Fruit fly (Drosophila melanogaster) whole organism, embryonic: ENCODE results near the gene CG33111.
A peak's percentile ranks its signal among the peaks of the same experiment; 100 is the strongest.

Experiments used
- Ada2b ChIP-seq: fragments of 200-800 bp; sonication (Bioruptor generic); IDR thresholded peaks from 2 replicates; pipeline ENCODE4 v1.3.6; 2022; ENCODE audit warnings: missing biosample characterization, missing genetic modification characterization
- Awh ChIP-seq: fragments of 200-800 bp; sonication (Bioruptor generic); IDR thresholded peaks from 2 replicates; pipeline ENCODE4, ENCODE4 v1.3.6; 2022; ENCODE audit warnings: missing biosample characterization, missing genetic modification characterization
- CG10321 ChIP-seq: fragments of 200-800 bp; sonication (Bioruptor generic); IDR thresholded peaks from 2 replicates; pipeline ENCODE4 v1.3.6; 2022; ENCODE audit warnings: missing biosample characterization, missing genetic modification characterization
- CG10366 ChIP-seq: fragments of 200-800 bp; sonication (Bioruptor generic); IDR thresholded peaks from 2 replicates; pipeline ENCODE4 v1.3.6; 2022; ENCODE audit warnings: missing biosample characterization, missing genetic modification characterization
- CG10959 ChIP-seq: fragments of 200-800 bp; sonication (Bioruptor generic); IDR thresholded peaks from 2 replicates; pipeline ENCODE4 v1.3.6; 2022; ENCODE audit warnings: missing biosample characterization, missing genetic modification characterization
- CG10979 ChIP-seq: fragments of 200-800 bp; sonication (Bioruptor generic); optimal IDR thresholded peaks from 2 replicates; lab custom pipeline; 2018; ENCODE audit warnings: missing biosample characterization, mild to moderate bottlenecking, missing genetic modification characterization, moderate library complexity
- CG11247 ChIP-seq: fragments of 200-800 bp; sonication (Bioruptor generic); IDR thresholded peaks from 2 replicates; pipeline ENCODE4 v1.3.6; 2022; ENCODE audit warnings: missing biosample characterization, missing genetic modification characterization
- CG12236 ChIP-seq: fragments of 200-800 bp; sonication (Bioruptor generic); optimal IDR thresholded peaks from 2 replicates; lab custom pipeline; 2016; ENCODE audit warnings: missing biosample characterization, missing genetic modification characterization
- CG14965 ChIP-seq: fragments of 200-800 bp; sonication (Bioruptor generic); optimal IDR thresholded peaks from 2 replicates; lab custom pipeline; 2016; ENCODE audit warnings: missing biosample characterization, missing genetic modification characterization, borderline replicate concordance
- CG1647 ChIP-seq: fragments of 200-800 bp; sonication (Bioruptor generic); optimal IDR thresholded peaks from 3 replicates; lab custom pipeline; 2016; ENCODE audit warnings: missing biosample characterization, missing genetic modification characterization
- CG2120 ChIP-seq: fragments of 200-800 bp; sonication (Bioruptor generic); optimal IDR thresholded peaks from 3 replicates; lab custom pipeline; 2016; ENCODE audit warnings: missing biosample characterization, missing genetic modification characterization
- CG30431 ChIP-seq: fragments of 200-800 bp; sonication (Bioruptor generic); optimal IDR thresholded peaks from 2 replicates; lab custom pipeline; 2017; ENCODE audit warnings: missing biosample characterization, missing genetic modification characterization
- CG32772 ChIP-seq: fragments of 200-800 bp; sonication (Bioruptor generic); IDR thresholded peaks from 2 replicates; pipeline ENCODE4 v1.3.6; 2022; ENCODE audit warnings: missing biosample characterization, missing genetic modification characterization
- CG3726 ChIP-seq: fragments of 200-800 bp; sonication (Bioruptor generic); IDR thresholded peaks from 3 replicates; pipeline ENCODE4, ENCODE4 v1.3.6; 2022; ENCODE audit warnings: missing biosample characterization, missing genetic modification characterization
- CG4404 ChIP-seq: fragments of 200-800 bp; sonication (Bioruptor generic); IDR thresholded peaks from 2 replicates; pipeline ENCODE4 v1.3.6; 2022; ENCODE audit warnings: missing biosample characterization, missing genetic modification characterization
- CG4820 ChIP-seq: fragments of 200-800 bp; sonication (Bioruptor generic); optimal IDR thresholded peaks from 3 replicates; lab custom pipeline; 2016; ENCODE audit warnings: missing biosample characterization, missing genetic modification characterization
- CG5953 ChIP-seq: fragments of 200-800 bp; sonication (Bioruptor generic); IDR thresholded peaks from 2 replicates; pipeline ENCODE4 v1.3.6; 2022; ENCODE audit warnings: missing biosample characterization, missing genetic modification characterization
- CG6854 ChIP-seq: fragments of 200-800 bp; sonication (Bioruptor generic); optimal IDR thresholded peaks from 3 replicates; lab custom pipeline; 2017; ENCODE audit warnings: missing biosample characterization, mild to moderate bottlenecking, missing genetic modification characterization
- CG7786 ChIP-seq: fragments of 200-800 bp; sonication (Bioruptor generic); optimal IDR thresholded peaks from 2 replicates; lab custom pipeline; 2016; ENCODE audit warnings: missing biosample characterization, missing genetic modification characterization
- CG8089 ChIP-seq: fragments of 200-800 bp; sonication (Bioruptor generic); optimal IDR thresholded peaks from 3 replicates; lab custom pipeline; 2016; ENCODE audit warnings: missing biosample characterization, missing genetic modification characterization
- CTCF ChIP-seq: fragments of 200-800 bp; sonication (Bioruptor generic); optimal IDR thresholded peaks from 2 replicates; lab custom pipeline; 2017; ENCODE audit warnings: missing biosample characterization, mild to moderate bottlenecking, missing genetic modification characterization, moderate library complexity
- Camta ChIP-seq: fragments of 200-800 bp; sonication (Bioruptor generic); optimal IDR thresholded peaks from 2 replicates; lab custom pipeline; 2016; ENCODE audit warnings: missing biosample characterization, missing genetic modification characterization
- CkIIα-i1 ChIP-seq: fragments of 200-800 bp; sonication (Bioruptor generic); IDR thresholded peaks from 2 replicates; pipeline ENCODE4 v1.3.6; 2022; ENCODE audit warnings: missing biosample characterization, missing genetic modification characterization
- CoRest ChIP-seq: fragments of 200-800 bp; sonication (Bioruptor generic); optimal IDR thresholded peaks from 3 replicates; lab custom pipeline; 2018; ENCODE audit warnings: missing biosample characterization, mild to moderate bottlenecking, missing genetic modification characterization, moderate library complexity
- E2f2 ChIP-seq: fragments of 200-800 bp; sonication (Bioruptor generic); IDR thresholded peaks from 2 replicates; pipeline ENCODE4 v1.3.6; 2022; ENCODE audit warnings: missing biosample characterization, missing genetic modification characterization
- ERR ChIP-seq: fragments of 200-800 bp; sonication (Bioruptor generic); optimal IDR thresholded peaks from 2 replicates; lab custom pipeline; 2016; ENCODE audit warnings: missing biosample characterization, missing genetic modification characterization
- Fer3 ChIP-seq: fragments of 200-800 bp; sonication (Bioruptor generic); optimal IDR thresholded peaks from 2 replicates; lab custom pipeline; 2018; ENCODE audit warnings: missing biosample characterization, mild to moderate bottlenecking, missing genetic modification characterization, moderate library complexity
- HLH3B ChIP-seq: fragments of 200-800 bp; sonication (Bioruptor generic); IDR thresholded peaks from 2 replicates; pipeline ENCODE4 v1.3.6; 2022; ENCODE audit warnings: missing biosample characterization, missing genetic modification characterization
- Hsf ChIP-seq: fragments of 200-800 bp; sonication (Bioruptor generic); optimal IDR thresholded peaks from 3 replicates; lab custom pipeline; 2016; ENCODE audit warnings: missing biosample characterization, missing genetic modification characterization
- Max ChIP-seq: fragments of 200-800 bp; sonication (Bioruptor generic); optimal IDR thresholded peaks from 2 replicates; lab custom pipeline; 2016; ENCODE audit warnings: missing biosample characterization, mild to moderate bottlenecking, missing genetic modification characterization
- Oli ChIP-seq: fragments of 200-800 bp; sonication (Bioruptor generic); optimal IDR thresholded peaks from 2 replicates; lab custom pipeline; 2018; ENCODE audit warnings: missing biosample characterization, mild to moderate bottlenecking, missing genetic modification characterization, moderate library complexity
- Opbp ChIP-seq: fragments of 200-800 bp; sonication (Bioruptor generic); IDR thresholded peaks from 3 replicates; pipeline ENCODE4 v1.3.6; 2022; ENCODE audit warnings: missing biosample characterization, missing genetic modification characterization; ENCODE audit not compliant: partially characterized antibody
- Spps ChIP-seq: fragments of 200-800 bp; sonication (Bioruptor generic); optimal IDR thresholded peaks from 2 replicates; lab custom pipeline; 2018; ENCODE audit warnings: missing biosample characterization, mild to moderate bottlenecking, missing genetic modification characterization
- Vsx1 ChIP-seq: fragments of 200-800 bp; sonication (Bioruptor generic); optimal IDR thresholded peaks from 2 replicates; lab custom pipeline; 2017; ENCODE audit warnings: missing biosample characterization, mild to moderate bottlenecking, missing genetic modification characterization, missing genetic modification reagents
- Xrp1 ChIP-seq: fragments of 200-800 bp; sonication (Bioruptor generic); IDR thresholded peaks from 2 replicates; pipeline ENCODE4 v1.3.6; 2022; ENCODE audit warnings: missing biosample characterization, missing genetic modification characterization
- YL-1 ChIP-seq: fragments of 200-800 bp; sonication (Bioruptor generic); optimal IDR thresholded peaks from 3 replicates; lab custom pipeline; 2017; ENCODE audit warnings: missing biosample characterization, mild to moderate bottlenecking, missing genetic modification characterization
- ab ChIP-seq: fragments of 200-800 bp; sonication (Bioruptor generic); optimal IDR thresholded peaks from 2 replicates; lab custom pipeline; 2016; ENCODE audit warnings: missing biosample characterization, missing genetic modification characterization
- al ChIP-seq: fragments of 200-800 bp; sonication (Bioruptor generic); IDR thresholded peaks from 2 replicates; pipeline ENCODE4 v1.3.6; 2022; ENCODE audit warnings: missing biosample characterization, missing genetic modification characterization
- ara ChIP-seq: fragments of 200-800 bp; sonication (Bioruptor generic); IDR thresholded peaks from 2 replicates; pipeline ENCODE4 v1.3.6; 2022; ENCODE audit warnings: missing biosample characterization, missing genetic modification characterization
- az2 ChIP-seq: fragments of 200-800 bp; sonication (Bioruptor generic); optimal IDR thresholded peaks from 3 replicates; lab custom pipeline; 2016; ENCODE audit warnings: missing biosample characterization, missing genetic modification characterization
- ewg ChIP-seq: fragments of 200-800 bp; sonication (Bioruptor generic); optimal IDR thresholded peaks from 3 replicates; lab custom pipeline; 2017; ENCODE audit warnings: mild to moderate bottlenecking, missing biosample characterization, missing genetic modification reagents, missing genetic modification characterization
- grn ChIP-seq: fragments of 200-800 bp; sonication (Bioruptor generic); optimal IDR thresholded peaks from 3 replicates; lab custom pipeline; 2017; ENCODE audit warnings: missing biosample characterization, missing genetic modification characterization
- h ChIP-seq: fragments of >200 bp; optimal IDR thresholded peaks from 2 replicates; lab custom pipeline; 2017
- jumu ChIP-seq: fragments of 200-800 bp; sonication (Bioruptor generic); optimal IDR thresholded peaks from 3 replicates; lab custom pipeline; 2016; ENCODE audit warnings: missing biosample characterization, missing genetic modification characterization
- kay ChIP-seq: fragments of 200-800 bp; sonication (Bioruptor generic); optimal IDR thresholded peaks from 2 replicates; lab custom pipeline; 2016; ENCODE audit warnings: missing biosample characterization, missing genetic modification characterization
- onecut ChIP-seq: fragments of 200-800 bp; sonication (Bioruptor generic); IDR thresholded peaks from 2 replicates; pipeline ENCODE4 v1.3.6; 2022; ENCODE audit warnings: missing biosample characterization, missing genetic modification characterization
- org-1 ChIP-seq: fragments of 200-800 bp; sonication (Bioruptor generic); optimal IDR thresholded peaks from 2 replicates; lab custom pipeline; 2017; ENCODE audit warnings: missing biosample characterization, missing genetic modification characterization
- p53 ChIP-seq: fragments of 200-800 bp; sonication (Bioruptor generic); optimal IDR thresholded peaks from 2 replicates; lab custom pipeline; 2016; ENCODE audit warnings: missing biosample characterization, missing genetic modification characterization
- pfk ChIP-seq: fragments of 200-800 bp; sonication (Bioruptor generic); optimal IDR thresholded peaks from 2 replicates; lab custom pipeline; 2018; ENCODE audit warnings: missing biosample characterization, mild to moderate bottlenecking, missing genetic modification characterization, moderate library complexity
- psq ChIP-seq: fragments of 200-800 bp; sonication (Bioruptor generic); optimal IDR thresholded peaks from 2 replicates; lab custom pipeline; 2017; ENCODE audit warnings: missing biosample characterization, missing genetic modification characterization
- schlank ChIP-seq: fragments of 200-800 bp; sonication (Bioruptor generic); optimal IDR thresholded peaks from 2 replicates; lab custom pipeline; 2018; ENCODE audit warnings: missing biosample characterization, mild to moderate bottlenecking, missing genetic modification characterization
- toy ChIP-seq: fragments of 200-800 bp; sonication (Bioruptor generic); IDR thresholded peaks from 2 replicates; pipeline ENCODE4 v1.3.6; 2022; ENCODE audit warnings: missing biosample characterization, missing genetic modification characterization
- vvl ChIP-seq: fragments of 200-800 bp; sonication (Bioruptor generic); IDR thresholded peaks from 2 replicates; pipeline ENCODE4 v1.3.6; 2022; ENCODE audit warnings: missing biosample characterization, missing genetic modification characterization
- zen ChIP-seq: fragments of 200-800 bp; sonication (Bioruptor generic); optimal IDR thresholded peaks from 3 replicates; lab custom pipeline; 2018; ENCODE audit warnings: missing biosample characterization, mild to moderate bottlenecking, missing genetic modification characterization, moderate library complexity

CG33111 gene

DNA sequence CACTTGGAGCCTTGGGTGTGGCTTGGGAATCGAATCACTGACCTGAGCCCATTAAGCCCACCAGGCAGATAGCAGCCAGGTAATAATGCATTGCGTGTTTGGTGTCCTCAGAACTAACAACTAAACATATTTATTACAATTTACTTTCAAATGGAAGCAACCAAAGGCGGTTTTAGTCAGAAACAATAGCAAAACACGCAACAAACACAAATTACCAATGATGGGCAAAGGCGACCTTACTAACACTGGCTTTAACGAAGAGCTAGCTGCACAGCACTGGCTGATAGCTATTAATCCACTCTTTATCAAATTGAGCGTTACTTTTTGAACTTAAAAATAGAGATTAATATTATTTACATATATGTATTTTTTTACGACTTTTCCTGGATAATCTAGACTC lies 56.0 kb downstream of the CG33111 start, which contains the start of gene udt:
Gene udt, minus strand, starts transcription at position 249 of the 400 bp plus-strand sequence.
- TF ChIP-seq pfk (GFP tag; lab: Kevin White, UChicago): no peak
- no peak for TF ChIP-seq Awh (GFP tag; lab: Robert Waterston, UW)
- TF ChIP-seq CG5953: no peak
- no peak for TF ChIP-seq Oli (tag; lab: Kevin White, UChicago)
- TF ChIP-seq CG14965 (GFP tag; lab: Kevin White, UChicago): no peak
- TF ChIP-seq CG8089 (GFP tag; lab: Kevin White, UChicago): no peak
- no peak for TF ChIP-seq ab
- peak; percentile 27; the same call in 1 of the 2 replicates for TF ChIP-seq vvl (GFP tag; lab: Robert Waterston, UW)
- TF ChIP-seq CG12236 (GFP tag; lab: Kevin White, UChicago): no peak
- TF ChIP-seq CoRest: no peak
- peak; percentile 42 for TF ChIP-seq E2f2
- TF ChIP-seq CG10979 (tag; lab: Kevin White, UChicago): no peak
- TF ChIP-seq YL-1 (GFP tag; lab: Kevin White, UChicago): peak; percentile 12
- TF ChIP-seq CG10366 (GFP tag; lab: Robert Waterston, UW): no peak
- no peak for TF ChIP-seq Fer3 (tag; lab: Kevin White, UChicago)
- no peak for TF ChIP-seq ewg
- no peak for TF ChIP-seq CG10321
- no peak for TF ChIP-seq CG3726
- TF ChIP-seq Hsf (GFP tag; lab: Kevin White, UChicago): peak; percentile 1
- TF ChIP-seq CG11247 (GFP tag; lab: Robert Waterston, UW): 0 out of 2 replicates have a peak, but pooled peaks have one; percentile 22
- TF ChIP-seq ERR (GFP tag; lab: Kevin White, UChicago): no peak
- peak; percentile 18 for TF ChIP-seq CG4820 (GFP tag; lab: Kevin White, UChicago)
- peak; percentile 24 for TF ChIP-seq CG1647 (GFP tag; lab: Kevin White, UChicago)
- no peak for TF ChIP-seq jumu
- no peak for TF ChIP-seq al (GFP tag; lab: Robert Waterston, UW)
- TF ChIP-seq CG10959 (GFP tag; lab: Robert Waterston, UW): no peak
- TF ChIP-seq Xrp1 (GFP tag; lab: Robert Waterston, UW): 0 out of 2 replicates have a peak, but pooled peaks have one; percentile 14
- TF ChIP-seq h: no peak
- no peak for TF ChIP-seq kay
- no peak for TF ChIP-seq Opbp (GFP tag; lab: Robert Waterston, UW)
- peak; percentile 53 for TF ChIP-seq zen
- TF ChIP-seq onecut (GFP tag; lab: Robert Waterston, UW): peak; percentile 15; the same call in 1 of the 2 replicates
- TF ChIP-seq CG6854 (GFP tag; lab: Kevin White, UChicago): no peak
- TF ChIP-seq org-1 (GFP tag; lab: Kevin White, UChicago): no peak
- TF ChIP-seq Vsx1 (GFP tag; lab: Kevin White, UChicago): no peak
- no peak for TF ChIP-seq CG7786 (GFP tag; lab: Kevin White, UChicago)
- TF ChIP-seq CG4404 (GFP tag; lab: Robert Waterston, UW): no peak
- TF ChIP-seq CkIIα-i1 (GFP tag; lab: Robert Waterston, UW): no peak
- TF ChIP-seq psq (GFP tag; lab: Kevin White, UChicago): no peak
- peak; percentile 48 for TF ChIP-seq CG2120
- peak; percentile 4 for TF ChIP-seq Max (GFP tag; lab: Kevin White, UChicago)
- no peak for TF ChIP-seq grn (GFP tag; lab: Kevin White, UChicago)
- TF ChIP-seq CG30431 (GFP tag; lab: Kevin White, UChicago): no peak
- no peak for TF ChIP-seq Ada2b (GFP tag; lab: Robert Waterston, UW)
- TF ChIP-seq schlank (tag; lab: Kevin White, UChicago): no peak
- no peak for TF ChIP-seq Spps
- TF ChIP-seq az2 (GFP tag; lab: Kevin White, UChicago): no peak
- no peak for TF ChIP-seq toy (GFP tag; lab: Robert Waterston, UW)
- no peak for TF ChIP-seq p53
- no peak for TF ChIP-seq CG32772 (GFP tag; lab: Robert Waterston, UW)
- TF ChIP-seq Camta (GFP tag; lab: Kevin White, UChicago): peak; percentile 35
- TF ChIP-seq ara (GFP tag; lab: Robert Waterston, UW): peak; percentile 38; the same call in 1 of the 2 replicates
- TF ChIP-seq HLH3B: no peak
- TF ChIP-seq CTCF (GFP tag; lab: Kevin White, UChicago): no peak
